4 fruit fly cellular contexts compared by ENCODE assay signal in the genomic region with DNA sequence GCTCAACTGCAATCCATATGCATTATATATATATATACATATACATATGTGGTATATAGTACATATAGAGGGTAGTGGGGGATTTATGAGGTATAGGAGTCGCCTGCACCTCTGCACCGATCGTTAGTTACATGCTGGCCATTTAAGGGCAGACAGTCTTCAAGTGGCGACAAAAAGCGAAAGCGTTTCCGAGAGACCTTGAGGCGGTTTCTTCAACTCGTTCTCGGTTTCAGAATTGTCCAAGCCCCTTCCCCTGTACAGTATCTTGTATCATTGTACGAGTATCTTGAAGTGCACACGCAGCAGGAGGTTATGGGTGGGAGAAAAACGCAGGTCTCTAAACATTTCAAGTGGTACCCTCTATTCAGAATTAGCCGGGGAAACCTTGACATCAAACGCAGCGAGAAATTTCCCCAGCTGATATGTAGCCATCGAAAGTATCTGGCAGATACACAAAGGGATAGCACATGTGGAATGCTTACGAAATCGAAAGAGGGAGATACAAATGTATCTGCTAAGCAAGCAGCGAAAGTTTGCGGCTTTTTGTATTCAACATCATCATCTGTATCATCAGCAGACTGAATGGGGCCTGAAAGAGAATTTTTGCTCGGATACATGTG.
A peak's percentile ranks its signal among the peaks of the same experiment; 100 is the strongest.
TF ChIP-seq lines count a peak whose summit lies in the region.

No protein-coding gene starts in this region.

- no peak for TF ChIP-seq CTCF in whole organism, embryonic (GFP tag; optimal IDR thresholded peaks at IDR 0.05; lab: Kevin White, UChicago)

TF ChIP-seq in whole organism, embryonic, 481 proteins besides CTCF, POLR2A, EP300 and RAD21:
- no peak for TF ChIP-seq ara (GFP tag; IDR thresholded peaks at IDR 0.05; lab: Robert Waterston, UW)
- TF ChIP-seq CG31365 (tag; optimal IDR thresholded peaks at IDR 0.05; lab: Kevin White, UChicago), result no peak
- TF ChIP-seq dysf (GFP tag; IDR thresholded peaks at IDR 0.05; lab: Robert Waterston, UW), result 0 out of 3 replicates have a peak, but pooled peaks have one; percentile 21
- no peak for TF ChIP-seq CG1603 (tag; optimal IDR thresholded peaks at IDR 0.05; lab: Kevin White, UChicago)
- no peak for TF ChIP-seq emc (GFP tag; optimal IDR thresholded peaks at IDR 0.05; lab: Kevin White, UChicago)
- no peak for TF ChIP-seq Mrtf (GFP tag; IDR thresholded peaks at IDR 0.05; lab: Robert Waterston, UW)
- peak; percentile 43 for TF ChIP-seq pros (GFP tag; optimal IDR thresholded peaks at IDR 0.05; lab: Kevin White, UChicago)
- peak; percentile 71 for TF ChIP-seq Blimp-1 (GFP tag; optimal IDR thresholded peaks at IDR 0.05; lab: Kevin White, UChicago)
- no peak for TF ChIP-seq Abd-B (GFP tag; optimal IDR thresholded peaks at IDR 0.05; lab: Kevin White, UChicago)
- no peak for TF ChIP-seq Optix (GFP tag; IDR thresholded peaks at IDR 0.05; lab: Robert Waterston, UW)
- TF ChIP-seq odd (GFP tag; optimal IDR thresholded peaks at IDR 0.05; lab: Kevin White, UChicago), result no peak
- TF ChIP-seq sd (tag; optimal IDR thresholded peaks at IDR 0.05; lab: Kevin White, UChicago), result peak; percentile 23
- TF ChIP-seq HLH54F (GFP tag; optimal IDR thresholded peaks at IDR 0.05; lab: Kevin White, UChicago), result no peak
- no peak for TF ChIP-seq Ravus (GFP tag; IDR thresholded peaks at IDR 0.05; lab: Robert Waterston, UW)
- no peak for TF ChIP-seq Sin3A (optimal IDR thresholded peaks at IDR 0.05; lab: Kevin White, UChicago)
- peak in 1 of 2 experiments; percentile 28 for TF ChIP-seq Pdp1 (GFP tag; optimal IDR thresholded peaks at IDR 0.05; lab: Kevin White, UChicago)
- no peak for TF ChIP-seq row (GFP tag; IDR thresholded peaks at IDR 0.05; lab: Robert Waterston, UW)
- no peak for TF ChIP-seq MBD-R2 (GFP tag; IDR thresholded peaks at IDR 0.05; lab: Robert Waterston, UW)
- TF ChIP-seq CG2199 (GFP tag; IDR thresholded peaks at IDR 0.05; lab: Robert Waterston, UW), result peak; percentile 67; the same call in 1 of the 3 replicates
- TF ChIP-seq twi (tag; optimal IDR thresholded peaks at IDR 0.05; lab: Kevin White, UChicago), result peak; percentile 81
- TF ChIP-seq CG12769 (tag; optimal IDR thresholded peaks at IDR 0.05; lab: Kevin White, UChicago), result peak; percentile 65

TF ChIP-seq in whole organism, prepupa, 60 proteins besides CTCF, POLR2A, EP300 and RAD21:
- TF ChIP-seq dsx (GFP tag; optimal IDR thresholded peaks at IDR 0.05; lab: Kevin White, UChicago; ENCODE audit: poor library complexity, severe bottlenecking) (no peak), esn (GFP tag; optimal IDR thresholded peaks at IDR 0.05; lab: Kevin White, UChicago) (no peak), svp (GFP tag; lab: Kevin White, UChicago) (peak; percentile 12), CG6808 (GFP tag; optimal IDR thresholded peaks at IDR 0.05; lab: Kevin White, UChicago) (no peak), Blimp-1 (GFP tag; optimal IDR thresholded peaks at IDR 0.05; lab: Kevin White, UChicago) (peak; percentile 38), Eip78C (GFP tag; lab: Kevin White, UChicago) (peak; percentile 18)

TF ChIP-seq in whole organism, pupa, 21 proteins besides CTCF, POLR2A, EP300 and RAD21:
- TF ChIP-seq CG15710 (tag; optimal IDR thresholded peaks at IDR 0.05; lab: Kevin White, UChicago), result no peak
- TF ChIP-seq EcR (GFP tag; optimal IDR thresholded peaks at IDR 0.05; lab: Kevin White, UChicago), result peak; percentile 83
- TF ChIP-seq Pif1A (GFP tag; optimal IDR thresholded peaks at IDR 0.05; lab: Kevin White, UChicago), result peak; percentile 15

TF ChIP-seq in whole organism, wandering third instar larva, 38 proteins besides CTCF, POLR2A, EP300 and RAD21:
- TF ChIP-seq sv (GFP tag; optimal IDR thresholded peaks at IDR 0.05; lab: Kevin White, UChicago) (no peak), h (GFP tag; optimal IDR thresholded peaks at IDR 0.05; lab: Kevin White, UChicago) (peak; percentile 15)

Comparison
In these comparisons a context has a peak if more than half of its experiments do, and no peak if none do; other contexts are left out.
1. Of the 7 proteins assayed by ChIP-seq in both whole organism, embryonic and whole organism, prepupa: peak only in whole organism, embryonic: none; only in whole organism, prepupa: none; in both: Blimp-1; in neither: 6.